Worm (Caenorhabditis elegans) whole organism, midembryonic: Measurements from ENCODE around the gene C31H1.1.

Source experiments
- cog-1 ChIP-seq: sonication (generic microtip); optimal IDR thresholded peaks from 2 replicates; lab custom pipeline; 2016; ENCODE audit warnings: missing genetic modification characterization, missing compliant biosample characterization
- flt-1 ChIP-seq: fragments of 200-800 bp; sonication (Bioruptor generic); IDR thresholded peaks from 2 replicates; pipeline ENCODE4 v1.3.6; 2022; ENCODE audit warnings: missing genetic modification characterization, missing compliant biosample characterization
- klf-2 ChIP-seq: fragments of 200-800 bp; sonication (Bioruptor generic); conservative IDR thresholded peaks from 2 replicates; pipeline ENCODE4 v1.3.6; 2022; ENCODE audit warnings: missing genetic modification reagents, missing genetic modification characterization, missing compliant biosample characterization
- med-1 ChIP-seq: sonication (generic microtip); optimal IDR thresholded peaks from 2 replicates; lab custom pipeline; 2017; ENCODE audit warnings: missing genetic modification characterization, mild to moderate bottlenecking, missing compliant biosample characterization, antibody characterized with exemption, missing genetic modification reagents; ENCODE audit not compliant: insufficient read depth
- ref-1 ChIP-seq: fragments of 200-800 bp; sonication (Bioruptor generic); conservative IDR thresholded peaks from 2 replicates; pipeline ENCODE4 v1.3.6; 2022; ENCODE audit warnings: missing genetic modification reagents, missing genetic modification characterization, missing compliant biosample characterization
- tab-1 ChIP-seq: fragments of 200-800 bp; sonication (Bioruptor generic); IDR thresholded peaks from 2 replicates; pipeline ENCODE4 v1.3.6; 2022; ENCODE audit warnings: missing genetic modification characterization, missing compliant biosample characterization
- ztf-23 ChIP-seq: fragments of 200-800 bp; sonication (Bioruptor generic); IDR thresholded peaks from 2 replicates; pipeline ENCODE4 v1.3.6; 2022; ENCODE audit warnings: missing genetic modification reagents, missing genetic modification characterization, missing compliant biosample characterization
- ztf-29 ChIP-seq: fragments of 200-800 bp; sonication (Bioruptor generic); IDR thresholded peaks from 2 replicates; pipeline ENCODE4 v1.3.6; 2022; ENCODE audit warnings: missing genetic modification reagents, missing genetic modification characterization, missing compliant biosample characterization

ce11 chrIV:5795495-5795894 is 1.8 kb upstream of the C31H1.1 start:
- TF ChIP-seq klf-2 = no peak
- no peak for TF ChIP-seq cog-1 (tag; lab: Kevin White, UChicago)
- TF ChIP-seq ztf-29 = no peak
- TF ChIP-seq flt-1 = no peak
- TF ChIP-seq med-1 (GFP tag; lab: Kevin White, UChicago) = no peak
- no peak for TF ChIP-seq tab-1 (GFP tag; lab: Robert Waterston, UW)
- no peak for TF ChIP-seq ztf-23
- TF ChIP-seq ref-1 (GFP tag; lab: Robert Waterston, UW) = no peak
